Worm (Caenorhabditis elegans) whole organism, L3 larva: ENCODE results near the gene tag-276.

ENCODE experiments used
- elt-1 ChIP-seq: fragments of 150-350 bp; optimal IDR thresholded peaks from 2 replicates; lab custom pipeline; 2014; ENCODE audit warnings: missing biosample characterization, missing genetic modification characterization
- lin-39 ChIP-seq: fragments of 150-350 bp; optimal IDR thresholded peaks from 2 replicates; lab custom pipeline; 2018; ENCODE audit warnings: missing biosample characterization, missing genetic modification reagents, missing genetic modification characterization
- nhr-76 ChIP-seq: fragments of 150-350 bp; sonication (generic microtip); optimal IDR thresholded peaks from 5 replicates; lab custom pipeline; 2014; ENCODE audit warnings: missing biosample characterization, missing genetic modification characterization

DNA sequence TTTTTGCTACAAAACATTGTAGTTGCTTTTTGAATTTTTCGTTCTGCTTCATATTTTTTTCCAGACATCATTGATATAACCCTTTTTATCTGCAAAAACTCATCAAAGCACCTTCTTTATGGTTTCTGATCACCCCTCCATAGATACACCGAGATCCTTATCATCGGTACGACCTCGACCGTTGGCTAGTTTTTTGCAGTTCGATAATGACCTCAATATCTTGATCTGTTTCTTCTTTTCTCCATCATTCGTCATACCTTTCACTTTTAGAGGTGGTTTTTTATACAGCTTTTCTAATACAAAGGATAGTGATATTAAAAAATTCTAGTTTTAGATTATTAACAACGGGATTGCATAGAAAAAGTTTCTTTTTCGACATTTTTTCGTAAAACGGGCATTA is 9.5 kb downstream of the tag-276 start:
- TF ChIP-seq nhr-76 (tag; lab: Kevin White, UChicago) (no peak), elt-1 (peak; percentile 98), lin-39 (tag; lab: Kevin White, UChicago) (no peak)
